Fruit fly (Drosophila melanogaster) S2 (cell line): ENCODE measurements around the gene CG31161.

ENCODE experiments used
- CG8478 ChIP-seq: fragments of >200 bp; optimal IDR thresholded peaks from 2 replicates; lab custom pipeline; 2018
- CTCF ChIP-seq, 2 experiments: fragments of >200 bp; optimal IDR thresholded peaks; 2 replicates each; lab custom pipeline; 2018

CG31161 gene

dm6 chr3R:22631156-22631555 is 14.8 kb downstream of the CG31161 start:
- TF ChIP-seq CG8478 (lab: Kevin White, UChicago) (no peak), CTCF (optimal IDR thresholded peaks at IDR 0.05; lab: Kevin White, UChicago) (no peak)

- TF ChIP-seq CG8478 (lab: Kevin White, UChicago) (no peak), CTCF (optimal IDR thresholded peaks at IDR 0.05; lab: Kevin White, UChicago) (no peak)
Observed at dm6 chr3R:22632181-22632580, 15.9 kb downstream of the CG31161 start.

- TF ChIP-seq CG8478 (lab: Kevin White, UChicago) = no peak
Observed at dm6 chr3R:22632980-22633379, 16.7 kb downstream of the CG31161 start.

dm6 chr3R:22634549-22635410 is 18.5 kb downstream of the CG31161 start:
- TF ChIP-seq CTCF (optimal IDR thresholded peaks at IDR 0.05; lab: Kevin White, UChicago) (no peak), CG8478 (lab: Kevin White, UChicago) (no peak)

- TF ChIP-seq CTCF (optimal IDR thresholded peaks at IDR 0.05; lab: Kevin White, UChicago) (no peak), CG8478 (lab: Kevin White, UChicago) (no peak)
Observed at dm6 chr3R:22635684-22636566, 19.6 kb downstream of the CG31161 start.

dm6 chr3R:22636567-22636889 is 20.2 kb downstream of the CG31161 start:
- TF ChIP-seq CTCF (optimal IDR thresholded peaks at IDR 0.05; lab: Kevin White, UChicago) = no peak
- no peak for TF ChIP-seq CG8478 (lab: Kevin White, UChicago)

dm6 chr3R:22638604-22639238 is 22.4 kb downstream of the CG31161 start:
- TF ChIP-seq CG8478 (lab: Kevin White, UChicago) = no peak
- no peak for TF ChIP-seq CTCF (optimal IDR thresholded peaks at IDR 0.05; lab: Kevin White, UChicago)

- TF ChIP-seq CTCF (optimal IDR thresholded peaks at IDR 0.05; lab: Kevin White, UChicago) (peak in 1 of 2 experiments; percentile 55), CG8478 (lab: Kevin White, UChicago) (no peak)
Observed at dm6 chr3R:22639239-22639858, 23.0 kb downstream of the CG31161 start, which contains the start of the genes loco and wake. Gene loco (minus strand): TSS chr3R:22639387. Gene wake (plus strand): TSS chr3R:22639808.

- no peak for TF ChIP-seq CG8478 (lab: Kevin White, UChicago)
- no peak for TF ChIP-seq CTCF (optimal IDR thresholded peaks at IDR 0.05; lab: Kevin White, UChicago)
Observed at dm6 chr3R:22649859-22650258, 33.5 kb downstream of the CG31161 start.

dm6 chr3R:22663115-22663514 is 46.8 kb downstream of the CG31161 start:
- no peak for TF ChIP-seq CTCF (optimal IDR thresholded peaks at IDR 0.05; lab: Kevin White, UChicago)
- TF ChIP-seq CG8478 (lab: Kevin White, UChicago) = no peak

dm6 chr3R:22664274-22664673 is 48.0 kb downstream of the CG31161 start:
- TF ChIP-seq CTCF (optimal IDR thresholded peaks at IDR 0.05; lab: Kevin White, UChicago) (no peak), CG8478 (lab: Kevin White, UChicago) (no peak)

- TF ChIP-seq CTCF (optimal IDR thresholded peaks at IDR 0.05; lab: Kevin White, UChicago) (no peak), CG8478 (lab: Kevin White, UChicago) (no peak)
Observed at dm6 chr3R:22666449-22667283, 50.4 kb downstream of the CG31161 start.

- no peak for TF ChIP-seq CG8478 (lab: Kevin White, UChicago)
- no peak for TF ChIP-seq CTCF (optimal IDR thresholded peaks at IDR 0.05; lab: Kevin White, UChicago)
Observed at dm6 chr3R:22667284-22667958, 51.1 kb downstream of the CG31161 start.
